Fruit fly (Drosophila melanogaster): Measurements from ENCODE around the gene Lrrk.

Gene Lrrk

DNA sequence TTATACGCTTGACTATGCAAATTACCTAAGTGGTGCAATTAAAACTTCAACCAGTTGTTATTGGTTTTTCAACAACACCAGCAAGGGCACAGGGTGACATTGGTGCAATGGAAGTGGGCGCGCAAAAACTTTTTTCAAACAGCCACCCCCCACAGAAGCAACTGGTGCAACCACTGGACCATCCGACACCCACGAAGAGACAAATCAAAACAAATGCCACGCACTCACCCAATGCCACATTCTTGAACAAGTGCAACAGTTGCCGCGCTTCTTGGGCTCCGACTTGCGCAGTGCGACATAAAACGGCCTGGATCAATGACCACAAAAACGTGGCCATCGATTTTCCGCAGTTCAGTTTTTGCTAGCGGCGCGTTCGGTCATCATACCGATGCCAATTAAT lies 455 bp downstream of the Lrrk start:
- TF ChIP-seq Ets98B (GFP tag; IDR thresholded peaks at IDR 0.05): 0 out of 2 replicates have a peak, but pooled peaks have one; percentile 16
- no peak for TF ChIP-seq fd96Ca (GFP tag; IDR thresholded peaks at IDR 0.05)
- no peak for TF ChIP-seq CG17806 (tag; optimal IDR thresholded peaks at IDR 0.05)
- TF ChIP-seq EcR (GFP tag; optimal IDR thresholded peaks at IDR 0.05): no peak
- TF ChIP-seq CG12605 (GFP tag; IDR thresholded peaks at IDR 0.05): peak; percentile 95
- TF ChIP-seq rn (GFP tag; IDR thresholded peaks at IDR 0.05): no peak
- TF ChIP-seq Pif1B (GFP tag; optimal IDR thresholded peaks at IDR 0.05): no peak

DNA sequence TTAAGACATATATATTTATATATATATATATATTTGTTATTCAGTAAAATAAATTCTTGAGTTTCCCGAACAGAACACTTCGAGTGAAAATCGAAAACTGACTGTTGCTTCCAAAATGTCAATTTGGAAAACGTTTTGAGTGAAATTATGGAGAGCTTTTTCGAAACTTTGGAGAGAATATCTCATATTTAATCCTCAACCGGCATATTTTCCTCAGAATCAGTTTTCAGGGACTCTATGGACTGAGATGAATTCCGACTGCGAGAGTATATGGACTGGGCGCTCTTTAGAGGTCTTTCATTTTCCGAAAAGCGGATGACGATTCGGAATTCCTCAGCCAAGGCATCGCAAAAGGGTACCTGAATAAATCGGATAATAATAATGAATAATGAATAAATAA lies 13.3 kb downstream of the Lrrk start, which contains the start of gene GluRIIE:
GluRIIE (minus strand) TSS at position 101 of the 400 bp plus-strand sequence.
- TF ChIP-seq CG17806 (tag; optimal IDR thresholded peaks at IDR 0.05) (no peak), CG4496 (GFP tag; IDR thresholded peaks at IDR 0.05) (no peak), fd96Ca (GFP tag; IDR thresholded peaks at IDR 0.05) (no peak), EcR (GFP tag; optimal IDR thresholded peaks at IDR 0.05) (no peak), Ets98B (GFP tag; IDR thresholded peaks at IDR 0.05) (no peak), Pif1B (GFP tag; optimal IDR thresholded peaks at IDR 0.05) (no peak), CG14655 (GFP tag; optimal IDR thresholded peaks at IDR 0.05) (no peak), CG34367 (tag; optimal IDR thresholded peaks at IDR 0.05) (no peak), CG8301 (tag; optimal IDR thresholded peaks at IDR 0.05) (no peak), CG9948 (tag; optimal IDR thresholded peaks at IDR 0.05) (no peak), CG32121 (GFP tag; IDR thresholded peaks at IDR 0.05) (no peak), CG15710 (tag; optimal IDR thresholded peaks at IDR 0.05) (no peak), gl (tag; optimal IDR thresholded peaks at IDR 0.05) (no peak), CG13204 (GFP tag; optimal IDR thresholded peaks at IDR 0.05) (no peak), CG12605 (GFP tag; IDR thresholded peaks at IDR 0.05) (no peak), Pif1A (GFP tag; optimal IDR thresholded peaks at IDR 0.05) (no peak), CG8159 (tag; optimal IDR thresholded peaks at IDR 0.05) (no peak), rn (GFP tag; IDR thresholded peaks at IDR 0.05) (no peak)

DNA sequence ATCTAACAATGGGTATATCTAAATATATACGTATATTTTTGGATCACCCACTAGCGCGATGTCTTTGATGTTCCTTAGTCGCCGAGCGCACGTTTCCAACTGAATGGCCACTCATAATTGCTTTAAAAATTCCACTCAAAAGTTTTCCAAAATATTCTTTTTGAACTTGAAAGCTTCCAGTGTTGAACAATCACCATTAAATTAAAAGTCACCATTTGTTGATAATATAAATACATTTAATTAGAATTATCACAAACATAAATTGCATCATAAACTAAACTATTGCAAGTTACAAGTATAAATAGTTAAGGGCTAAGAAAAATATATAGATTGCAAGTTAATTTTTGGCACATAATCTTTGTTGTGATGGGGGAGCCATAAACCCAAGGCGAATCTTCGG lies 17.1 kb downstream of the Lrrk start, which contains the start of gene GluRIID:
GluRIID (minus strand) TSS at position 101 of the 400 bp plus-strand sequence.
- no peak for TF ChIP-seq CG9948 (tag; optimal IDR thresholded peaks at IDR 0.05)
- TF ChIP-seq CG10348 (GFP tag; IDR thresholded peaks at IDR 0.05): no peak
- no peak for TF ChIP-seq CG15710 (tag; optimal IDR thresholded peaks at IDR 0.05)
- TF ChIP-seq CG12605 (GFP tag; IDR thresholded peaks at IDR 0.05): no peak
- TF ChIP-seq CG32121 (GFP tag; IDR thresholded peaks at IDR 0.05): no peak
- no peak for TF ChIP-seq Pif1A (GFP tag; optimal IDR thresholded peaks at IDR 0.05)
- TF ChIP-seq CG34367 (tag; optimal IDR thresholded peaks at IDR 0.05): no peak
- no peak for TF ChIP-seq CG8301 (tag; optimal IDR thresholded peaks at IDR 0.05)
- TF ChIP-seq gl (tag; optimal IDR thresholded peaks at IDR 0.05): no peak
- TF ChIP-seq CG14655 (GFP tag; optimal IDR thresholded peaks at IDR 0.05): no peak
- no peak for TF ChIP-seq Pif1B (GFP tag; optimal IDR thresholded peaks at IDR 0.05)
- TF ChIP-seq EcR (GFP tag; optimal IDR thresholded peaks at IDR 0.05): no peak
- TF ChIP-seq CG13204 (GFP tag; optimal IDR thresholded peaks at IDR 0.05): no peak
- no peak for TF ChIP-seq fd96Ca (GFP tag; IDR thresholded peaks at IDR 0.05)
- no peak for TF ChIP-seq rn (GFP tag; IDR thresholded peaks at IDR 0.05)
- no peak for TF ChIP-seq CG17806 (tag; optimal IDR thresholded peaks at IDR 0.05)
- no peak for TF ChIP-seq D1 (tag; optimal IDR thresholded peaks at IDR 0.05)
- TF ChIP-seq CG4496 (GFP tag; IDR thresholded peaks at IDR 0.05): no peak
- no peak for TF ChIP-seq Ets98B (GFP tag; IDR thresholded peaks at IDR 0.05)
- no peak for TF ChIP-seq Snoo (tag; optimal IDR thresholded peaks at IDR 0.05)

- peak; percentile 77 for TF ChIP-seq CG32121 (GFP tag; IDR thresholded peaks at IDR 0.05)
- TF ChIP-seq CG8159 (tag; optimal IDR thresholded peaks at IDR 0.05): no peak
- TF ChIP-seq fd96Ca (GFP tag; IDR thresholded peaks at IDR 0.05): peak; percentile 81
- peak; percentile 60 for TF ChIP-seq CG4496 (GFP tag; IDR thresholded peaks at IDR 0.05)
- TF ChIP-seq Ets98B (GFP tag; IDR thresholded peaks at IDR 0.05): peak; percentile 69
These were observed 21.4 kb downstream of the Lrrk start for dm6 chr3R:20656649-20657048.

dm6 chr3R:20659804-20660203 lies 24.5 kb downstream of the Lrrk start, which contains the start of gene Nep4:
Gene Nep4, minus strand, starts transcription at chr3R:20659904.
- TF ChIP-seq CG32121 (GFP tag; IDR thresholded peaks at IDR 0.05) (no peak), CG15710 (tag; optimal IDR thresholded peaks at IDR 0.05) (no peak), D1 (tag; optimal IDR thresholded peaks at IDR 0.05) (no peak), gl (tag; optimal IDR thresholded peaks at IDR 0.05) (no peak), CG8301 (tag; optimal IDR thresholded peaks at IDR 0.05) (no peak), CG9948 (tag; optimal IDR thresholded peaks at IDR 0.05) (no peak), CG8159 (tag; optimal IDR thresholded peaks at IDR 0.05) (no peak), CG4496 (GFP tag; IDR thresholded peaks at IDR 0.05) (no peak), Pif1B (GFP tag; optimal IDR thresholded peaks at IDR 0.05) (no peak), CG17806 (tag; optimal IDR thresholded peaks at IDR 0.05) (no peak), Pif1A (GFP tag; optimal IDR thresholded peaks at IDR 0.05) (no peak), CG14655 (GFP tag; optimal IDR thresholded peaks at IDR 0.05) (no peak), rn (GFP tag; IDR thresholded peaks at IDR 0.05) (no peak), fd96Ca (GFP tag; IDR thresholded peaks at IDR 0.05) (no peak), Ets98B (GFP tag; IDR thresholded peaks at IDR 0.05) (no peak)

DNA sequence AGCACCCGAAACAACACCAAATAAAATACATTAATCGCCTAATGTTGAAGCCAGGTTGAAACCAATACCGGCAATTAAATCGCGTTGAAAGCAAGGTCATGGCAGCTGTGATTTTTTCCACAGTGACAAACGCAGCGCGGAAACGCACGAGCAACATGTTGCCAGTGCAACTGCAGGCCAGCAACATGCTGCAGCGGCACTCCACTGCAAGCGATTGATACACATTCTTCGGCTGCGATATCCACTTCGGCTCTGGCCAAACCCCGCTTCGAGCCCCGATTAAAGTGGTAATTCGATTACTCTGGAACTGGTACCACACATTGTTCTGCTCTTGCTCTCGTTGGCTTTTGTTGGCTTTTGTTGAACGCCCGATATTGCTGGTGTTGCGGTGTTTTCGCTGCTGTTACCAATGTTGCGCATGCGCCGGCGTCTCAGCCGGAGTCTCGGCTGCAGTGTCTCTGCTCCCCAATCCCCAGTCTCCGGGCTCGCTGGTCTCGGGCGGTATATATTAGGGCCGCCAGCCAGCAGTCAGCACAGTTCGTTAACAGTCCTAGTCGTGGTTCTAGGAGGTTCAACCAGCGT lies 33.9 kb downstream of the Lrrk start, which contains the start of gene Cpr92F:
Cpr92F (plus strand) TSS at position 532 of the 582 bp plus-strand sequence.
- TF ChIP-seq fd96Ca (GFP tag; IDR thresholded peaks at IDR 0.05) (0 out of 3 replicates have a peak, but pooled peaks have one; percentile 12), CG13204 (GFP tag; optimal IDR thresholded peaks at IDR 0.05) (no peak)

Measured in whole organism, pupa.